Worm (Caenorhabditis elegans) whole organism, L4 larva: ENCODE measurements around the gene acy-4.
A peak's percentile ranks its signal among the peaks of the same experiment; 100 is the strongest.

Experiments used
- D1046.2 ChIP-seq: fragments of 200-800 bp; sonication (Bioruptor generic); IDR thresholded peaks from 2 replicates; pipeline ENCODE4 v1.3.6; 2022; ENCODE audit warnings: missing genetic modification characterization, missing compliant biosample characterization
- F26F4.8 ChIP-seq: fragments of 200-800 bp; sonication (Bioruptor generic); conservative IDR thresholded peaks from 2 replicates; pipeline ENCODE4 v1.3.6; 2022; ENCODE audit warnings: missing genetic modification characterization, missing compliant biosample characterization
- F49E8.2 ChIP-seq: sonication (generic microtip); optimal IDR thresholded peaks from 2 replicates; lab custom pipeline; 2016; ENCODE audit warnings: missing compliant biosample characterization, mild to moderate bottlenecking, missing genetic modification characterization, borderline replicate concordance
- R02D3.7 ChIP-seq: fragments of 150-350 bp; sonication (generic microtip); optimal IDR thresholded peaks from 3 replicates; lab custom pipeline; 2014; ENCODE audit warnings: missing biosample characterization, missing genetic modification characterization
- T20F7.1 ChIP-seq: fragments of 200-800 bp; sonication (Bioruptor generic); optimal IDR thresholded peaks from 2 replicates; lab custom pipeline; 2018; ENCODE audit warnings: mild to moderate bottlenecking, missing genetic modification characterization, missing compliant biosample characterization
- Y5F2A.4 ChIP-seq: fragments of 200-800 bp; sonication (Bioruptor generic); optimal IDR thresholded peaks from 2 replicates; lab custom pipeline; 2018; ENCODE audit warnings: mild to moderate bottlenecking, missing genetic modification characterization, missing compliant biosample characterization
- ZK546.5 ChIP-seq, 2 experiments: sonication (generic microtip); optimal IDR thresholded peaks; 2 replicates each; lab custom pipeline; 2017; ENCODE audit warnings: missing biosample characterization in 2 of 2, missing genetic modification characterization in 2 of 2
- ceh-20 ChIP-seq: fragments of 200-800 bp; sonication (Bioruptor generic); IDR thresholded peaks from 2 replicates; pipeline ENCODE4 v1.3.6; 2022; ENCODE audit warnings: missing genetic modification reagents, missing genetic modification characterization, missing compliant biosample characterization
- cey-2 ChIP-seq: sonication (generic microtip); optimal IDR thresholded peaks from 3 replicates; lab custom pipeline; 2017; ENCODE audit warnings: missing genetic modification characterization, mild to moderate bottlenecking, missing compliant biosample characterization, antibody characterized with exemption, borderline replicate concordance; ENCODE audit not compliant: insufficient read depth
- daf-16 ChIP-seq, 3 experiments: sonication (generic microtip); optimal IDR thresholded peaks; 2 replicates each; lab custom pipeline; 2016 to 2017; ENCODE audit warnings: missing genetic modification characterization in 3 of 3, missing genetic modification reagents in 3 of 3, mild to moderate bottlenecking in 2 of 3, missing compliant biosample characterization in 2 of 3, missing biosample characterization in 1 of 3, moderate library complexity in 1 of 3
- dmd-6 ChIP-seq: fragments of 200-800 bp; sonication (Bioruptor generic); IDR thresholded peaks from 2 replicates; pipeline ENCODE4 v1.3.6; 2022; ENCODE audit warnings: missing genetic modification reagents, missing genetic modification characterization, missing compliant biosample characterization
- dmd-9 ChIP-seq: fragments of 200-800 bp; sonication (Bioruptor generic); IDR thresholded peaks from 2 replicates; pipeline ENCODE4 v1.3.6; 2022; ENCODE audit warnings: missing genetic modification reagents, missing genetic modification characterization, missing compliant biosample characterization
- duxl-1 ChIP-seq: sonication (generic microtip); optimal IDR thresholded peaks from 2 replicates; lab custom pipeline; 2016; ENCODE audit warnings: mild to moderate bottlenecking, missing genetic modification characterization, moderate library complexity, missing compliant biosample characterization; ENCODE audit not compliant: poor library complexity
- dve-1 ChIP-seq: sonication (generic microtip); optimal IDR thresholded peaks from 2 replicates; lab custom pipeline; 2017; ENCODE audit warnings: antibody characterized with exemption, mild to moderate bottlenecking, missing genetic modification characterization, missing compliant biosample characterization; ENCODE audit not compliant: insufficient read depth
- egl-27 ChIP-seq: sonication (generic microtip); optimal IDR thresholded peaks from 3 replicates; lab custom pipeline; 2017; ENCODE audit warnings: missing biosample characterization, missing genetic modification reagents, missing genetic modification characterization
- egl-43 ChIP-seq: fragments of 200-800 bp; sonication (Bioruptor generic); IDR thresholded peaks from 2 replicates; pipeline ENCODE4 v1.3.6; 2022; ENCODE audit warnings: missing genetic modification reagents, missing genetic modification characterization, missing compliant biosample characterization
- fos-1 ChIP-seq: fragments of 150-350 bp; optimal IDR thresholded peaks from 2 replicates; lab custom pipeline; 2014; ENCODE audit warnings: missing biosample characterization, missing genetic modification characterization
- hif-1 ChIP-seq, 2 experiments: sonication (generic microtip); optimal IDR thresholded peaks; 2 replicates each; lab custom pipeline; 2016 to 2017; ENCODE audit warnings: missing compliant biosample characterization in 2 of 2, missing genetic modification characterization in 2 of 2, missing genetic modification reagents in 2 of 2, missing genotype in 2 of 2, mild to moderate bottlenecking in 1 of 2
- hlh-11 ChIP-seq: fragments of 200-800 bp; sonication (Bioruptor generic); optimal IDR thresholded peaks from 2 replicates; lab custom pipeline; 2018; ENCODE audit warnings: mild to moderate bottlenecking, missing genetic modification characterization, missing compliant biosample characterization
- lin-38 ChIP-seq: fragments of 200-800 bp; sonication (Bioruptor generic); IDR thresholded peaks from 2 replicates; pipeline ENCODE4 v1.3.6; 2022; ENCODE audit warnings: missing genetic modification reagents, missing genetic modification characterization, missing compliant biosample characterization
- lsy-2 ChIP-seq, 2 experiments: fragments of 150-350 bp in 1 of 2; sonication (generic microtip) in 1 of 2; optimal IDR thresholded peaks; 2 replicates each; lab custom pipeline; 2014 to 2017; ENCODE audit warnings: missing biosample characterization in 2 of 2, missing genetic modification characterization in 2 of 2
- madf-5 ChIP-seq, 2 experiments: fragments of 200-800 bp; sonication (Bioruptor generic); IDR thresholded peaks; 2 replicates each; pipeline ENCODE4 v1.3.6; 2022; ENCODE audit warnings: missing compliant biosample characterization in 2 of 2, missing genetic modification characterization in 2 of 2
- madf-9 ChIP-seq: fragments of 200-800 bp; sonication (Bioruptor generic); conservative IDR thresholded peaks from 2 replicates; pipeline ENCODE4 v1.3.6; 2022; ENCODE audit warnings: missing genetic modification reagents, missing genetic modification characterization, missing compliant biosample characterization
- mdl-1 ChIP-seq, 2 experiments: fragments of 150-350 bp in 1 of 2; sonication (generic microtip) in 1 of 2; optimal IDR thresholded peaks; 2 replicates each; lab custom pipeline; 2014 to 2017; ENCODE audit warnings: missing biosample characterization in 2 of 2, missing genetic modification characterization in 2 of 2
- mdt-29 ChIP-seq: fragments of 200-800 bp; sonication (Bioruptor generic); IDR thresholded peaks from 2 replicates; pipeline ENCODE4 v1.3.6; 2022; ENCODE audit warnings: missing genetic modification reagents, missing genetic modification characterization, missing compliant biosample characterization
- mes-2 ChIP-seq: sonication (generic microtip); optimal IDR thresholded peaks from 2 replicates; lab custom pipeline; 2016; ENCODE audit warnings: missing genotype, mild to moderate bottlenecking, missing genetic modification characterization, missing compliant biosample characterization; ENCODE audit not compliant: poor library complexity, severe bottlenecking
- mxl-2 ChIP-seq: fragments of 200-800 bp; sonication (Bioruptor generic); conservative IDR thresholded peaks from 2 replicates; pipeline ENCODE4 v1.3.6; 2022; ENCODE audit warnings: missing genetic modification reagents, missing genetic modification characterization, missing compliant biosample characterization
- mxl-3 ChIP-seq: fragments of 200-800 bp; sonication (Bioruptor generic); optimal IDR thresholded peaks from 2 replicates; lab custom pipeline; 2018; ENCODE audit warnings: mild to moderate bottlenecking, missing genetic modification characterization, missing compliant biosample characterization
- nhr-10 ChIP-seq: fragments of 150-350 bp; optimal IDR thresholded peaks from 2 replicates; lab custom pipeline; 2014; ENCODE audit warnings: missing biosample characterization, missing genetic modification characterization
- nhr-111 ChIP-seq: fragments of 200-800 bp; sonication (Bioruptor generic); optimal IDR thresholded peaks from 2 replicates; lab custom pipeline; 2018; ENCODE audit warnings: mild to moderate bottlenecking, missing genetic modification characterization, missing compliant biosample characterization
- nhr-237 ChIP-seq: sonication (generic microtip); optimal IDR thresholded peaks from 2 replicates; lab custom pipeline; 2017; ENCODE audit warnings: missing biosample characterization, missing genetic modification characterization
- nhr-28 ChIP-seq: fragments of 150-350 bp; optimal IDR thresholded peaks from 2 replicates; lab custom pipeline; 2014; ENCODE audit warnings: missing biosample characterization, missing genetic modification characterization
- nhr-41 ChIP-seq: fragments of 200-800 bp; sonication (Bioruptor generic); IDR thresholded peaks from 2 replicates; pipeline ENCODE4 v1.3.6; 2022; ENCODE audit warnings: missing genetic modification reagents, missing genetic modification characterization, missing compliant biosample characterization
- nhr-48 ChIP-seq: sonication (generic microtip); optimal IDR thresholded peaks from 2 replicates; lab custom pipeline; 2016; ENCODE audit warnings: mild to moderate bottlenecking, missing genetic modification characterization, missing compliant biosample characterization
- nhr-6 ChIP-seq: fragments of 150-350 bp; optimal IDR thresholded peaks from 2 replicates; lab custom pipeline; 2014; ENCODE audit warnings: missing biosample characterization, missing genetic modification characterization
- nhr-76 ChIP-seq: fragments of 150-350 bp; optimal IDR thresholded peaks from 2 replicates; lab custom pipeline; 2014; ENCODE audit warnings: missing biosample characterization, missing genetic modification characterization
- nhr-77 ChIP-seq: fragments of 150-350 bp; optimal IDR thresholded peaks from 2 replicates; lab custom pipeline; 2014; ENCODE audit warnings: missing biosample characterization, missing genetic modification characterization
- pqm-1 ChIP-seq: sonication (generic microtip); optimal IDR thresholded peaks from 2 replicates; lab custom pipeline; 2017; ENCODE audit warnings: missing biosample characterization, missing genetic modification characterization
- saeg-2 ChIP-seq: fragments of 200-800 bp; sonication (Bioruptor generic); IDR thresholded peaks from 2 replicates; pipeline ENCODE4 v1.3.6; 2022; ENCODE audit warnings: missing genetic modification reagents, missing genetic modification characterization, missing compliant biosample characterization
- sdz-12 ChIP-seq: fragments of 200-800 bp; sonication (Bioruptor generic); optimal IDR thresholded peaks from 2 replicates; lab custom pipeline; 2018; ENCODE audit warnings: mild to moderate bottlenecking, missing genetic modification characterization, missing compliant biosample characterization
- snpc-1.2 ChIP-seq: fragments of 200-800 bp; sonication (Bioruptor generic); IDR thresholded peaks from 2 replicates; pipeline ENCODE4 v1.3.6; 2022; ENCODE audit warnings: missing genetic modification reagents, missing genetic modification characterization, missing compliant biosample characterization
- unc-130 ChIP-seq: sonication (generic microtip); optimal IDR thresholded peaks from 2 replicates; lab custom pipeline; 2016; ENCODE audit warnings: missing genetic modification reagents, missing genetic modification characterization, missing compliant biosample characterization
- unc-62 ChIP-seq, 3 experiments: fragments of 150-350 bp in 1 of 3; sonication (generic microtip); optimal IDR thresholded peaks in 2 of 3; peaks in 1 of 3; 1 replicate in 1 of 3; 2 replicates in 2 of 3; lab custom pipeline; 2014 to 2017; ENCODE audit warnings: missing biosample characterization in 3 of 3, missing genetic modification characterization in 3 of 3, missing genetic modification reagents in 3 of 3, missing genotype in 1 of 3
- vab-7 ChIP-seq: fragments of 200-800 bp; sonication (Bioruptor generic); IDR thresholded peaks from 2 replicates; pipeline ENCODE4 v1.3.6; 2022; ENCODE audit warnings: missing genetic modification reagents, missing genetic modification characterization, missing compliant biosample characterization
- zag-1 ChIP-seq: fragments of 150-350 bp; optimal IDR thresholded peaks from 2 replicates; lab custom pipeline; 2014; ENCODE audit warnings: missing biosample characterization, missing genetic modification characterization
- zfp-2 ChIP-seq: sonication (generic microtip); optimal IDR thresholded peaks from 2 replicates; lab custom pipeline; 2016; ENCODE audit warnings: mild to moderate bottlenecking, missing genetic modification characterization, missing compliant biosample characterization
- zfp-3 ChIP-seq: fragments of 200-800 bp; sonication (Bioruptor generic); conservative IDR thresholded peaks from 2 replicates; pipeline ENCODE4 v1.3.6; 2022; ENCODE audit warnings: missing genetic modification reagents, missing genetic modification characterization, missing compliant biosample characterization
- zip-11 ChIP-seq: fragments of 200-800 bp; sonication (Bioruptor generic); IDR thresholded peaks from 2 replicates; pipeline ENCODE4 v1.3.6; 2022; ENCODE audit warnings: missing genetic modification characterization, missing compliant biosample characterization
- zip-2 ChIP-seq: fragments of 150-350 bp; optimal IDR thresholded peaks from 2 replicates; lab custom pipeline; 2014; ENCODE audit warnings: missing biosample characterization, missing genetic modification characterization

Gene acy-4

ce11 chrV:5651905-5652304 lies 21.2 kb upstream of the acy-4 start:
- TF ChIP-seq zag-1 (tag; lab: Kevin White, UChicago): no peak
- TF ChIP-seq ZK546.5 (tag; optimal IDR thresholded peaks at IDR 0.05; lab: Kevin White, UChicago): no peak
- no peak for TF ChIP-seq saeg-2 (GFP tag; lab: Robert Waterston, UW)
- no peak for TF ChIP-seq zip-11 (GFP tag; lab: Robert Waterston, UW)
- TF ChIP-seq dmd-6: no peak
- TF ChIP-seq madf-5 (GFP tag; IDR thresholded peaks at IDR 0.05; lab: Robert Waterston, UW): no peak
- no peak for TF ChIP-seq D1046.2 (GFP tag; lab: Robert Waterston, UW)
- no peak for TF ChIP-seq zip-2 (tag; lab: Kevin White, UChicago)
- no peak for TF ChIP-seq egl-43
- no peak for TF ChIP-seq nhr-237
- TF ChIP-seq, all 104 proteins: peak for 0

DNA sequence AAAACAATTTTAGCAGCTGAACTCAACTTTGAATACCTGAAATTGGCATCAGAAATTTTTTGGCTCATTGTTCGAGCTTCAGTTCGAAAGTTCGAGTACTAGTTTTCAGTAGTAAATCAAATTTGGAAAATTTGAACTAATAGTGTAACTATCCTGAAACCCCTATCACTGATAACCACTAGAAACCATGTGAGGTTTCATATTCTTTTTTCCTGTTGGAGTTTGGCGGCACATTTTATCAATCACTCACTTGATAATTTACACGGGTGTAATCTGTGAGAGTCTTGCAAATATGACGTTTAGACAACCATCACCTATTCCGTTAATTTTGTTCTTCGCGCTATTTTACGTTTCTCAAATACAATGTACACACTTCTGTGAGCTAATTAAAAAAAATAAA lies 16.7 kb upstream of the acy-4 start, which contains the start of gene C14C11.4:
Gene C14C11.4 (plus strand): TSS at position 252 of the 400 bp plus-strand sequence.
- TF ChIP-seq nhr-111 (GFP tag; lab: Kevin White, UChicago) (no peak), unc-62 (GFP tag; optimal IDR thresholded peaks at IDR 0.05 in 1 of 2; lab: Kevin White, UChicago) (no peak), unc-62 (tag; optimal IDR thresholded peaks at IDR 0.05; lab: Kevin White, UChicago) (no peak), F26F4.8 (GFP tag; lab: Robert Waterston, UW) (no peak), nhr-10 (tag; lab: Kevin White, UChicago) (no peak), nhr-77 (tag; lab: Kevin White, UChicago) (no peak), daf-16 (GFP tag; optimal IDR thresholded peaks at IDR 0.05; lab: Kevin White, UChicago) (no peak), daf-16 (tag; optimal IDR thresholded peaks at IDR 0.05; lab: Kevin White, UChicago) (no peak), Y5F2A.4 (GFP tag; lab: Kevin White, UChicago) (no peak), dmd-9 (GFP tag; lab: Robert Waterston, UW) (no peak), dmd-6 (peak; percentile 65), pqm-1 (peak; percentile 77), fos-1 (no peak), lin-38 (no peak), unc-130 (no peak), ceh-20 (GFP tag; lab: Robert Waterston, UW) (no peak), nhr-6 (tag; lab: Kevin White, UChicago) (no peak), hif-1 (tag; optimal IDR thresholded peaks at IDR 0.05; lab: Kevin White, UChicago) (no peak), mdt-29 (no peak), zfp-2 (tag; lab: Kevin White, UChicago) (no peak), nhr-41 (GFP tag; lab: Robert Waterston, UW) (no peak), mxl-3 (GFP tag; lab: Kevin White, UChicago) (peak; percentile 52), vab-7 (GFP tag; lab: Robert Waterston, UW) (no peak), cey-2 (tag; lab: Kevin White, UChicago) (no peak), zfp-3 (GFP tag; lab: Robert Waterston, UW) (no peak), nhr-28 (tag; lab: Kevin White, UChicago) (peak; percentile 75), dve-1 (tag; lab: Kevin White, UChicago) (no peak), egl-27 (tag; lab: Kevin White, UChicago) (no peak), mes-2 (tag; lab: Kevin White, UChicago) (no peak), mxl-2 (GFP tag; lab: Robert Waterston, UW) (no peak), sdz-12 (GFP tag; lab: Kevin White, UChicago) (no peak), mdl-1 (tag; optimal IDR thresholded peaks at IDR 0.05; lab: Kevin White, UChicago) (peak in 1 of 2 experiments; percentile 4), T20F7.1 (GFP tag; lab: Kevin White, UChicago) (no peak), madf-9 (GFP tag; lab: Robert Waterston, UW) (no peak), nhr-76 (tag; lab: Kevin White, UChicago) (no peak), snpc-1.2 (no peak), hlh-11 (tag; lab: Kevin White, UChicago) (peak; percentile 38), F49E8.2 (no peak), zip-11 (GFP tag; lab: Robert Waterston, UW) (no peak), duxl-1 (no peak), R02D3.7 (tag; lab: Kevin White, UChicago) (no peak), lsy-2 (tag; optimal IDR thresholded peaks at IDR 0.05; lab: Kevin White, UChicago) (no peak), nhr-48 (tag; lab: Kevin White, UChicago) (no peak)
